Fruit fly (Drosophila melanogaster) whole organism, embryonic: ENCODE results near the gene CG6168.

Source experiments
- BEAF-32 ChIP-seq: fragments of 200-800 bp; sonication (Bioruptor generic); optimal IDR thresholded peaks from 3 replicates; lab custom pipeline; 2017; ENCODE audit warnings: missing biosample characterization, missing genetic modification characterization, mild to moderate bottlenecking, moderate library complexity, missing genetic modification reagents
- Bdp1 ChIP-seq: fragments of 200-800 bp; sonication (Bioruptor generic); optimal IDR thresholded peaks from 3 replicates; lab custom pipeline; 2016; ENCODE audit warnings: missing biosample characterization, missing genetic modification characterization
- CG12219 ChIP-seq: fragments of 200-800 bp; sonication (Bioruptor generic); optimal IDR thresholded peaks from 3 replicates; lab custom pipeline; 2018; ENCODE audit warnings: missing biosample characterization, mild to moderate bottlenecking, missing genetic modification characterization
- CG13775 ChIP-seq: fragments of 200-800 bp; sonication (Bioruptor generic); optimal IDR thresholded peaks from 3 replicates; lab custom pipeline; 2017; ENCODE audit warnings: missing biosample characterization, mild to moderate bottlenecking, missing genetic modification characterization
- CG14014 ChIP-seq: fragments of 200-800 bp; sonication (Bioruptor generic); IDR thresholded peaks from 2 replicates; pipeline ENCODE4 v1.3.6; 2022; ENCODE audit warnings: missing biosample characterization, missing genetic modification characterization
- CG14667 ChIP-seq: fragments of 200-800 bp; sonication (Bioruptor generic); IDR thresholded peaks from 2 replicates; pipeline ENCODE4 v1.3.6; 2022; ENCODE audit warnings: missing biosample characterization, missing genetic modification characterization
- CG15479 ChIP-seq: fragments of 200-800 bp; sonication (Bioruptor generic); optimal IDR thresholded peaks from 3 replicates; lab custom pipeline; 2019; ENCODE audit warnings: missing biosample characterization, mild to moderate bottlenecking, missing genetic modification characterization, moderate library complexity
- CG16815 ChIP-seq: fragments of 200-800 bp; sonication (Bioruptor generic); optimal IDR thresholded peaks from 3 replicates; lab custom pipeline; 2017; ENCODE audit warnings: missing biosample characterization, mild to moderate bottlenecking, missing genetic modification characterization
- CG17328 ChIP-seq: fragments of 200-800 bp; sonication (Bioruptor generic); IDR thresholded peaks from 2 replicates; pipeline ENCODE4 v1.3.6; 2022; ENCODE audit warnings: missing biosample characterization, missing genetic modification characterization
- CG17802 ChIP-seq: fragments of 200-800 bp; sonication (Bioruptor generic); optimal IDR thresholded peaks from 2 replicates; lab custom pipeline; 2018; ENCODE audit warnings: missing biosample characterization, mild to moderate bottlenecking, missing genetic modification characterization, moderate library complexity
- CG1792 ChIP-seq: fragments of 200-800 bp; sonication (Bioruptor generic); optimal IDR thresholded peaks from 2 replicates; lab custom pipeline; 2016; ENCODE audit warnings: missing biosample characterization, missing genetic modification characterization
- CG2129 ChIP-seq: fragments of 200-800 bp; sonication (Bioruptor generic); IDR thresholded peaks from 2 replicates; pipeline ENCODE4 v1.3.6; 2022; ENCODE audit warnings: missing biosample characterization, missing genetic modification characterization; ENCODE audit not compliant: partially characterized antibody
- CG32767 ChIP-seq: fragments of 200-800 bp; sonication (Bioruptor generic); IDR thresholded peaks from 2 replicates; pipeline ENCODE4 v1.3.6; 2022; ENCODE audit warnings: missing biosample characterization, missing genetic modification characterization
- CG4730 ChIP-seq: fragments of 200-800 bp; sonication (Bioruptor generic); IDR thresholded peaks from 2 replicates; pipeline ENCODE4 v1.3.6; 2022; ENCODE audit warnings: missing biosample characterization, missing genetic modification characterization
- CG6272 ChIP-seq: fragments of 200-800 bp; sonication (Bioruptor generic); IDR thresholded peaks from 2 replicates; pipeline ENCODE4 v1.3.6; 2022; ENCODE audit warnings: missing biosample characterization, missing genetic modification characterization
- CG8290 ChIP-seq, 3 experiments: fragments of 200-800 bp; sonication (Bioruptor generic); optimal IDR thresholded peaks; 2 replicates each; lab custom pipeline; 2016 to 2019; ENCODE audit warnings: missing biosample characterization in 3 of 3, missing genetic modification characterization in 3 of 3, mild to moderate bottlenecking in 2 of 3, moderate library complexity in 1 of 3
- CG9932 ChIP-seq: fragments of 200-800 bp; sonication (Bioruptor generic); IDR thresholded peaks from 2 replicates; pipeline ENCODE4 v1.3.6; 2022; ENCODE audit warnings: missing biosample characterization, missing genetic modification characterization
- Dfd ChIP-seq, 2 experiments: fragments of >200 bp; optimal IDR thresholded peaks; 2 replicates each; lab custom pipeline; 2017; ENCODE audit warnings: missing biosample characterization in 2 of 2, missing genetic modification characterization in 2 of 2
- Eip74EF ChIP-seq, 2 experiments: fragments of 200-800 bp in 1 of 2; fragments of >200 bp in 1 of 2; sonication (Bioruptor generic) in 1 of 2; optimal IDR thresholded peaks; 2 replicates each; lab custom pipeline; 2017 to 2019; ENCODE audit warnings: missing biosample characterization in 2 of 2, missing genetic modification characterization in 2 of 2, mild to moderate bottlenecking in 1 of 2, moderate library complexity in 1 of 2
- Ets65A ChIP-seq: fragments of 200-800 bp; sonication (Bioruptor generic); peaks from one replicate; lab custom pipeline; 2016; ENCODE audit warnings: missing biosample characterization, missing genetic modification characterization
- Gug ChIP-seq: fragments of 200-800 bp; sonication (Bioruptor generic); IDR thresholded peaks from 4 replicates; pipeline ENCODE4 v1.3.6; 2022; ENCODE audit warnings: missing biosample characterization, missing genetic modification characterization
- MBD-R2 ChIP-seq: fragments of 200-800 bp; sonication (Bioruptor generic); IDR thresholded peaks from 2 replicates; pipeline ENCODE4 v1.3.6; 2022; ENCODE audit warnings: missing biosample characterization, missing genetic modification characterization
- Myb ChIP-seq: fragments of 200-800 bp; sonication (Bioruptor generic); optimal IDR thresholded peaks from 2 replicates; lab custom pipeline; 2016; ENCODE audit warnings: missing biosample characterization, missing genetic modification characterization
- NC2β ChIP-seq: fragments of 200-800 bp; sonication (Bioruptor generic); optimal IDR thresholded peaks from 2 replicates; lab custom pipeline; 2016; ENCODE audit warnings: missing biosample characterization, missing genetic modification characterization
- Oli ChIP-seq: fragments of 200-800 bp; sonication (Bioruptor generic); optimal IDR thresholded peaks from 2 replicates; lab custom pipeline; 2018; ENCODE audit warnings: missing biosample characterization, mild to moderate bottlenecking, missing genetic modification characterization, moderate library complexity
- Six4 ChIP-seq: fragments of 200-800 bp; sonication (Bioruptor generic); optimal IDR thresholded peaks from 2 replicates; lab custom pipeline; 2016; ENCODE audit warnings: missing biosample characterization, missing genetic modification characterization
- Taf1 ChIP-seq: fragments of 200-800 bp; sonication (Bioruptor generic); IDR thresholded peaks from 2 replicates; pipeline ENCODE4 v1.3.6; 2022; ENCODE audit warnings: missing biosample characterization, missing genetic modification characterization
- Tbp ChIP-seq: fragments of >200 bp; optimal IDR thresholded peaks from 2 replicates; lab custom pipeline; 2018; ENCODE audit warnings: missing biosample characterization, missing genetic modification characterization
- Vsx1 ChIP-seq: fragments of 200-800 bp; sonication (Bioruptor generic); optimal IDR thresholded peaks from 2 replicates; lab custom pipeline; 2017; ENCODE audit warnings: missing biosample characterization, mild to moderate bottlenecking, missing genetic modification characterization, missing genetic modification reagents
- bowl ChIP-seq: fragments of 200-800 bp; sonication (Bioruptor generic); IDR thresholded peaks from 2 replicates; pipeline ENCODE4 v1.3.6; 2022; ENCODE audit warnings: missing biosample characterization, missing genetic modification characterization
- chinmo ChIP-seq: fragments of 200-800 bp; sonication (Bioruptor generic); IDR thresholded peaks from 4 replicates; pipeline ENCODE4 v1.3.6; 2022; ENCODE audit warnings: missing biosample characterization, missing genetic modification characterization; ENCODE audit not compliant: partially characterized antibody
- dm ChIP-seq: fragments of 200-800 bp; sonication (Bioruptor generic); optimal IDR thresholded peaks from 3 replicates; lab custom pipeline; 2016; ENCODE audit warnings: missing biosample characterization, missing genetic modification characterization
- dmrt11E ChIP-seq: fragments of 200-800 bp; sonication (Bioruptor generic); optimal IDR thresholded peaks from 3 replicates; lab custom pipeline; 2018; ENCODE audit warnings: missing biosample characterization, mild to moderate bottlenecking, missing genetic modification characterization, moderate library complexity
- en ChIP-seq: fragments of 200-800 bp; sonication (Bioruptor generic); optimal IDR thresholded peaks from 2 replicates; lab custom pipeline; 2016; ENCODE audit warnings: missing biosample characterization, missing genetic modification characterization
- fd102C ChIP-seq: fragments of 200-800 bp; sonication (Bioruptor generic); optimal IDR thresholded peaks from 2 replicates; lab custom pipeline; 2018; ENCODE audit warnings: missing biosample characterization, mild to moderate bottlenecking, missing genetic modification characterization, moderate library complexity
- grau ChIP-seq: fragments of 200-800 bp; optimal IDR thresholded peaks from 3 replicates; lab custom pipeline; 2019; ENCODE audit warnings: missing biosample characterization, mild to moderate bottlenecking, missing genetic modification characterization, moderate library complexity
- gsb ChIP-seq: fragments of 200-800 bp; sonication (Bioruptor generic); IDR thresholded peaks from 2 replicates; pipeline ENCODE4 v1.3.6; 2022; ENCODE audit warnings: missing biosample characterization, missing genetic modification characterization
- h ChIP-seq: fragments of >200 bp; optimal IDR thresholded peaks from 2 replicates; lab custom pipeline; 2017
- ham ChIP-seq: fragments of 200-800 bp; sonication (Bioruptor generic); IDR thresholded peaks from 2 replicates; pipeline ENCODE4 v1.3.6; 2022; ENCODE audit warnings: missing biosample characterization, missing genetic modification characterization
- hth ChIP-seq: fragments of >200 bp; optimal IDR thresholded peaks from 2 replicates; lab custom pipeline; 2017; ENCODE audit warnings: inconsistent platforms
- knrl ChIP-seq: fragments of 200-800 bp; sonication (Bioruptor generic); IDR thresholded peaks from 3 replicates; pipeline ENCODE4 v1.3.6; 2022; ENCODE audit warnings: missing biosample characterization, missing genetic modification characterization; ENCODE audit not compliant: partially characterized antibody
- lbe ChIP-seq: fragments of 200-800 bp; sonication (Bioruptor generic); optimal IDR thresholded peaks from 2 replicates; lab custom pipeline; 2016; ENCODE audit warnings: missing biosample characterization, mild to moderate bottlenecking, missing genetic modification characterization
- mirr ChIP-seq: fragments of 200-800 bp; sonication (Bioruptor generic); optimal IDR thresholded peaks from 3 replicates; lab custom pipeline; 2018; ENCODE audit warnings: missing biosample characterization, mild to moderate bottlenecking, missing genetic modification characterization
- nau ChIP-seq: fragments of 200-800 bp; sonication (Bioruptor generic); optimal IDR thresholded peaks from 3 replicates; lab custom pipeline; 2017; ENCODE audit warnings: missing biosample characterization, mild to moderate bottlenecking, missing genetic modification characterization, missing genetic modification reagents
- oc ChIP-seq: fragments of 200-800 bp; sonication (Bioruptor generic); optimal IDR thresholded peaks from 2 replicates; lab custom pipeline; 2018; ENCODE audit warnings: missing biosample characterization, mild to moderate bottlenecking, missing genetic modification characterization, moderate library complexity
- run ChIP-seq: fragments of 200-800 bp; sonication (Bioruptor generic); optimal IDR thresholded peaks from 3 replicates; lab custom pipeline; 2018; ENCODE audit warnings: missing biosample characterization, mild to moderate bottlenecking, missing genetic modification characterization
- sc ChIP-seq, 3 experiments: fragments of >200 bp in 2 of 3; fragments of 200-800 bp in 1 of 3; sonication (Bioruptor generic) in 1 of 3; optimal IDR thresholded peaks; 2 replicates in 2 of 3; 3 replicates in 1 of 3; lab custom pipeline; 2017; ENCODE audit warnings: mild to moderate bottlenecking in 1 of 3, missing biosample characterization in 1 of 3, missing genetic modification characterization in 1 of 3, missing genetic modification reagents in 1 of 3
- zfh1 ChIP-seq: fragments of 200-800 bp; sonication (Bioruptor generic); IDR thresholded peaks from 3 replicates; pipeline ENCODE4 v1.3.6; 2022; ENCODE audit warnings: missing biosample characterization, missing genetic modification characterization

Gene CG6168

dm6 chr3L:11350680-11351665 lies 29.5 kb upstream of the CG6168 start (continued):
- TF ChIP-seq CG17802 (tag; lab: Kevin White, UChicago) (no peak), Taf1 (GFP tag; lab: Robert Waterston, UW) (no peak; the same call in 1 of the 2 replicates), CG1792 (GFP tag; lab: Kevin White, UChicago) (no peak), MBD-R2 (no peak), Tbp (GFP tag; lab: Kevin White, UChicago) (no peak), en (no peak), Oli (tag; lab: Kevin White, UChicago) (peak; percentile 63), chinmo (GFP tag; lab: Robert Waterston, UW) (peak; percentile 93), dm (GFP tag; lab: Kevin White, UChicago) (peak; percentile 13), CG17328 (GFP tag; lab: Robert Waterston, UW) (no peak; the same call in 1 of the 2 replicates), CG16815 (GFP tag; lab: Kevin White, UChicago) (peak; percentile 56), Bdp1 (no peak), hth (lab: Kevin White, UChicago) (no peak), knrl (GFP tag; lab: Robert Waterston, UW) (no peak), h (lab: Kevin White, UChicago) (no peak), CG9932 (GFP tag; lab: Robert Waterston, UW) (peak; percentile 73), nau (GFP tag; lab: Kevin White, UChicago) (peak; percentile 57), zfh1 (GFP tag; lab: Robert Waterston, UW) (peak; percentile 17; the same call in 1 of the 3 replicates), dmrt11E (tag; lab: Kevin White, UChicago) (peak; percentile 85), Gug (GFP tag; lab: Robert Waterston, UW) (peak; percentile 40; the same call in 1 of the 4 replicates), Vsx1 (peak; percentile 35), CG32767 (GFP tag; lab: Robert Waterston, UW) (0 out of 2 replicates have a peak, but pooled peaks have one; percentile 17), CG2129 (GFP tag; lab: Robert Waterston, UW) (no peak), NC2β (no peak), gsb (no peak), oc (tag; lab: Kevin White, UChicago) (no peak), sc (optimal IDR thresholded peaks at IDR 0.05; lab: Kevin White, UChicago) (no peak), sc (GFP tag; optimal IDR thresholded peaks at IDR 0.05; lab: Kevin White, UChicago) (peak; percentile 5), CG6272 (GFP tag; lab: Robert Waterston, UW) (no peak), Six4 (GFP tag; lab: Kevin White, UChicago) (peak; percentile 19), CG15479 (GFP tag; lab: Kevin White, UChicago) (no peak), CG12219 (no peak), CG14667 (GFP tag; lab: Robert Waterston, UW) (no peak), Ets65A (GFP tag; lab: Kevin White, UChicago) (peak; percentile 91), run (tag; lab: Kevin White, UChicago) (peak; percentile 38), mirr (peak; percentile 77), ham (GFP tag; lab: Robert Waterston, UW) (no peak), Dfd (GFP tag; optimal IDR thresholded peaks at IDR 0.05; lab: Kevin White, UChicago) (no peak), Myb (GFP tag; lab: Kevin White, UChicago) (no peak), lbe (GFP tag; lab: Kevin White, UChicago) (no peak), bowl (GFP tag; lab: Robert Waterston, UW) (no peak), CG4730 (GFP tag; lab: Robert Waterston, UW) (peak; percentile 4; the same call in 1 of the 2 replicates), CG13775 (GFP tag; lab: Kevin White, UChicago) (peak; percentile 39), fd102C (GFP tag; lab: Kevin White, UChicago) (no peak), CG14014 (GFP tag; lab: Robert Waterston, UW) (peak; percentile 44; the same call in 1 of the 2 replicates), Eip74EF (GFP tag; optimal IDR thresholded peaks at IDR 0.05; lab: Kevin White, UChicago) (peak in 1 of 2 experiments; percentile 36), BEAF-32 (no peak), grau (tag; lab: Kevin White, UChicago) (peak; percentile 85), CG8290 (GFP tag; optimal IDR thresholded peaks at IDR 0.05; lab: Kevin White, UChicago) (peak; percentile 1), CG8290 (tag; optimal IDR thresholded peaks at IDR 0.05; lab: Kevin White, UChicago) (peak in 1 of 2 experiments; percentile 90)
